Worm (Caenorhabditis elegans): ENCODE results near the gene R05G6.1.

DNA sequence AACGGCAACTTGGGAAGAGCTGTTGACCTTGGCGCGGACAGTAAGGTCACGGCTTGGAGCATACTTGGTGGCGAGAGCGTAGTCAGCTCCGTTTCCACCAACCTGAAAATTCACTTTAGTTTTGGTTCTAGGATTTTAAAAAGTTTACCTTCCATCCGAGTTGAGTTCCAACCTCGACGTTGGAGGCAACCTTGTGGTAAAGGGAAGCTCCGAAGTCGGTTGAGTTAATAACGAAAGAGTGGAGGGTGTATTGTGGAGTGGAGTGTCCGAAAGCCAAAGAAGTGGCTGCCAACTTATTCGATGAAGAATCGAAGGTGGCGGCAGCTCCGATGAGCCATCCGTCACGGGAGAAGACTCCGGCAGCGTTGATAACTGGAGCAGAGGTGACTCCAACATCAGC is 25.7 kb upstream of the R05G6.1 start:
- TF ChIP-seq pha-4 (tag; optimal IDR thresholded peaks at IDR 0.05) = no peak
- no peak for TF ChIP-seq fkh-10 (GFP tag; optimal IDR thresholded peaks at IDR 0.05)
- no peak for TF ChIP-seq ceh-16 (tag; optimal IDR thresholded peaks at IDR 0.05)
- TF ChIP-seq daf-12 (tag; optimal IDR thresholded peaks at IDR 0.05) = no peak
- no peak for TF ChIP-seq lsy-12 (tag; optimal IDR thresholded peaks at IDR 0.05)
